Worm (Caenorhabditis elegans) whole organism, L4/young adult: ENCODE measurements around the gene str-253.

Experiments
- W03F9.2 ChIP-seq: fragments of 150-350 bp; optimal IDR thresholded peaks from 2 replicates; lab custom pipeline; 2014; ENCODE audit warnings: missing biosample characterization, missing genetic modification characterization
- dao-5 ChIP-seq: sonication (generic microtip); optimal IDR thresholded peaks from 2 replicates; lab custom pipeline; 2016; ENCODE audit warnings: missing genotype, missing genetic modification characterization, moderate library complexity, missing compliant biosample characterization
- him-1 ChIP-seq: sonication (generic microtip); optimal IDR thresholded peaks from 2 replicates; lab custom pipeline; 2016; ENCODE audit warnings: missing genotype, missing genetic modification reagents, missing genetic modification characterization, missing compliant biosample characterization

- TF ChIP-seq W03F9.2 (tag; lab: Kevin White, UChicago) (peak; percentile 33), dao-5 (tag; lab: Kevin White, UChicago) (no peak), him-1 (no peak)
These were observed 39.9 kb downstream of the str-253 start, which contains the start of gene nhr-184 for ce11 chrV:2214428-2215038.
